Worm (Caenorhabditis elegans): Measurements from ENCODE around the gene appg-2.

DNA sequence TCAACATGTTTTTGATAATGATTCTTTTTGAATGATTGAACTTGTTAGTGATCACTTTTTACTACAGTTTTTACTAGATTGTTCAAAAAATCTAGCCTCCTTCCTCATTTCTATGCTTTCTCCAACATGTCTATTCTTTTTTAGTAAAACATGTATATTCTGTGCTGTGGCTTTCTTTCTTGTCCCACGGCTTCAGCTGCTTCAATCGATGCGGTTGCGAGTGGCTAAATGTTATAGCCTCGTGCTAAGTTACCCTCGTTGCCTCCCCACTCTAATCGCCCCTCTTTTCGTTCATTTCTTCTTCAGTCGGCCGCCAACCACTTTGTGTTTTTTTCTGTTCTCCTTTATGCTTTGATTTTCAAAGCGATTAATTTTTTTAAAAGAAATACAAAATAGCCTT is 15.1 kb upstream of the appg-2 start:
- TF ChIP-seq dao-5 (tag; optimal IDR thresholded peaks at IDR 0.05): no peak
- no peak for TF ChIP-seq W03F9.2 (tag; optimal IDR thresholded peaks at IDR 0.05)
